Fruit fly (Drosophila melanogaster) whole organism, embryonic: ENCODE results near the gene Fdx1.

Experiments
- Bgb ChIP-seq: fragments of 200-800 bp; sonication (Bioruptor generic); IDR thresholded peaks from 2 replicates; pipeline ENCODE4 v1.3.6; 2022; ENCODE audit warnings: missing biosample characterization, missing genetic modification characterization; ENCODE audit not compliant: partially characterized antibody
- CG10979 ChIP-seq: fragments of 200-800 bp; sonication (Bioruptor generic); optimal IDR thresholded peaks from 2 replicates; lab custom pipeline; 2018; ENCODE audit warnings: missing biosample characterization, mild to moderate bottlenecking, missing genetic modification characterization, moderate library complexity
- CG13424 ChIP-seq: fragments of 200-800 bp; sonication (Bioruptor generic); optimal IDR thresholded peaks from 2 replicates; lab custom pipeline; 2019; ENCODE audit warnings: missing biosample characterization, mild to moderate bottlenecking, missing genetic modification characterization, moderate library complexity
- CG14050 ChIP-seq: fragments of 200-800 bp; sonication (Bioruptor generic); IDR thresholded peaks from 3 replicates; pipeline ENCODE4 v1.3.6; 2022; ENCODE audit warnings: missing biosample characterization, missing genetic modification characterization
- CG14710 ChIP-seq: fragments of 200-800 bp; sonication (Bioruptor generic); optimal IDR thresholded peaks from 3 replicates; lab custom pipeline; 2019; ENCODE audit warnings: missing biosample characterization, mild to moderate bottlenecking, missing genetic modification characterization, moderate library complexity
- CG15011 ChIP-seq: fragments of 200-800 bp; sonication (Bioruptor generic); optimal IDR thresholded peaks from 3 replicates; lab custom pipeline; 2018; ENCODE audit warnings: missing biosample characterization, mild to moderate bottlenecking, missing genetic modification characterization
- CG17361 ChIP-seq: fragments of 200-800 bp; sonication (Bioruptor generic); IDR thresholded peaks from 3 replicates; pipeline ENCODE4 v1.3.6; 2022; ENCODE audit warnings: missing biosample characterization, missing genetic modification characterization
- CG17829 ChIP-seq: fragments of 200-800 bp; optimal IDR thresholded peaks from 2 replicates; lab custom pipeline; 2019; ENCODE audit warnings: missing biosample characterization, mild to moderate bottlenecking, missing genetic modification characterization, moderate library complexity
- CG18262 ChIP-seq: fragments of 200-800 bp; optimal IDR thresholded peaks from 3 replicates; lab custom pipeline; 2019; ENCODE audit warnings: missing biosample characterization, mild to moderate bottlenecking, missing genetic modification characterization, moderate library complexity
- CG34376 ChIP-seq: fragments of 200-800 bp; sonication (Bioruptor generic); optimal IDR thresholded peaks from 2 replicates; lab custom pipeline; 2018; ENCODE audit warnings: missing biosample characterization, mild to moderate bottlenecking, missing genetic modification characterization
- CG6272 ChIP-seq: fragments of 200-800 bp; sonication (Bioruptor generic); IDR thresholded peaks from 2 replicates; pipeline ENCODE4 v1.3.6; 2022; ENCODE audit warnings: missing biosample characterization, missing genetic modification characterization
- CG6791 ChIP-seq: fragments of 200-800 bp; sonication (Bioruptor generic); IDR thresholded peaks from 3 replicates; pipeline ENCODE4 v1.3.6; 2022; ENCODE audit warnings: missing biosample characterization, missing genetic modification characterization; ENCODE audit not compliant: partially characterized antibody
- CG7271 ChIP-seq: fragments of 200-800 bp; sonication (Bioruptor generic); optimal IDR thresholded peaks from 2 replicates; lab custom pipeline; 2018; ENCODE audit warnings: missing biosample characterization, mild to moderate bottlenecking, missing genetic modification characterization, moderate library complexity
- CG7928 ChIP-seq: fragments of 200-800 bp; sonication (Bioruptor generic); optimal IDR thresholded peaks from 2 replicates; lab custom pipeline; 2017; ENCODE audit warnings: missing biosample characterization, mild to moderate bottlenecking, missing genetic modification characterization
- CG7963 ChIP-seq: fragments of 200-800 bp; sonication (Bioruptor generic); IDR thresholded peaks from 3 replicates; pipeline ENCODE4 v1.3.6; 2022; ENCODE audit warnings: missing biosample characterization, missing genetic modification characterization; ENCODE audit not compliant: partially characterized antibody
- CG9437 ChIP-seq: fragments of 200-800 bp; sonication (Bioruptor generic); optimal IDR thresholded peaks from 2 replicates; lab custom pipeline; 2018; ENCODE audit warnings: missing biosample characterization, mild to moderate bottlenecking, missing genetic modification characterization
- CG9727 ChIP-seq: fragments of 200-800 bp; sonication (Bioruptor generic); optimal IDR thresholded peaks from 3 replicates; lab custom pipeline; 2017; ENCODE audit warnings: missing biosample characterization, mild to moderate bottlenecking, missing genetic modification characterization
- CG9817 ChIP-seq: fragments of 200-800 bp; sonication (Bioruptor generic); optimal IDR thresholded peaks from 2 replicates; lab custom pipeline; 2018; ENCODE audit warnings: missing biosample characterization, mild to moderate bottlenecking, missing genetic modification characterization, moderate library complexity
- Dbx ChIP-seq: fragments of 200-800 bp; sonication (Bioruptor generic); IDR thresholded peaks from 3 replicates; pipeline ENCODE4 v1.3.6; 2022; ENCODE audit warnings: missing biosample characterization, missing genetic modification characterization
- Gug ChIP-seq: fragments of 200-800 bp; sonication (Bioruptor generic); IDR thresholded peaks from 4 replicates; pipeline ENCODE4 v1.3.6; 2022; ENCODE audit warnings: missing biosample characterization, missing genetic modification characterization
- Hr51 ChIP-seq, 2 experiments: fragments of 200-800 bp; sonication (Bioruptor generic); optimal IDR thresholded peaks; 2 replicates in 1 of 2; 3 replicates in 1 of 2; lab custom pipeline; 2016 to 2018; ENCODE audit warnings: missing biosample characterization in 2 of 2, missing genetic modification characterization in 2 of 2, mild to moderate bottlenecking in 1 of 2, moderate library complexity in 1 of 2
- MBD-R2 ChIP-seq: fragments of 200-800 bp; sonication (Bioruptor generic); IDR thresholded peaks from 2 replicates; pipeline ENCODE4 v1.3.6; 2022; ENCODE audit warnings: missing biosample characterization, missing genetic modification characterization
- Nf-YC ChIP-seq: fragments of 200-800 bp; optimal IDR thresholded peaks from 3 replicates; lab custom pipeline; 2019; ENCODE audit warnings: missing biosample characterization, mild to moderate bottlenecking, missing genetic modification characterization, moderate library complexity
- Pdp1 ChIP-seq, 2 experiments: fragments of 200-800 bp; sonication (Bioruptor generic); optimal IDR thresholded peaks; 3 replicates each; lab custom pipeline; 2016; ENCODE audit warnings: missing biosample characterization in 2 of 2, missing genetic modification characterization in 2 of 2, mild to moderate bottlenecking in 1 of 2, moderate library complexity in 1 of 2
- Sin3A ChIP-seq: fragments of >200 bp; optimal IDR thresholded peaks from 2 replicates; lab custom pipeline; 2018
- Spps ChIP-seq: fragments of 200-800 bp; sonication (Bioruptor generic); optimal IDR thresholded peaks from 2 replicates; lab custom pipeline; 2018; ENCODE audit warnings: missing biosample characterization, mild to moderate bottlenecking, missing genetic modification characterization
- Ssrp ChIP-seq: fragments of 200-800 bp; sonication (Bioruptor generic); optimal IDR thresholded peaks from 2 replicates; lab custom pipeline; 2018; ENCODE audit warnings: missing biosample characterization, mild to moderate bottlenecking, missing genetic modification characterization, moderate library complexity
- ase ChIP-seq: fragments of 200-800 bp; sonication (Bioruptor generic); IDR thresholded peaks from 3 replicates; pipeline ENCODE4 v1.3.6; 2022; ENCODE audit warnings: missing biosample characterization, missing genetic modification characterization
- bbx ChIP-seq: fragments of 200-800 bp; sonication (Bioruptor generic); IDR thresholded peaks from 2 replicates; pipeline ENCODE4 v1.3.6; 2022; ENCODE audit warnings: missing biosample characterization, missing genetic modification characterization; ENCODE audit not compliant: partially characterized antibody
- bcd ChIP-seq: fragments of 200-800 bp; sonication (Bioruptor generic); optimal IDR thresholded peaks from 2 replicates; lab custom pipeline; 2017; ENCODE audit warnings: missing biosample characterization, mild to moderate bottlenecking, missing genetic modification characterization
- cato ChIP-seq: fragments of 200-800 bp; sonication (Bioruptor generic); optimal IDR thresholded peaks from 2 replicates; lab custom pipeline; 2016; ENCODE audit warnings: missing biosample characterization, missing genetic modification characterization, borderline replicate concordance
- ci ChIP-seq: fragments of 200-800 bp; sonication (Bioruptor generic); IDR thresholded peaks from 3 replicates; pipeline ENCODE4 v1.3.6; 2022; ENCODE audit warnings: missing biosample characterization, missing genetic modification characterization
- dmrt11E ChIP-seq: fragments of 200-800 bp; sonication (Bioruptor generic); optimal IDR thresholded peaks from 3 replicates; lab custom pipeline; 2018; ENCODE audit warnings: missing biosample characterization, mild to moderate bottlenecking, missing genetic modification characterization, moderate library complexity
- esg ChIP-seq: fragments of 200-800 bp; sonication (Bioruptor generic); conservative IDR thresholded peaks from 2 replicates; pipeline ENCODE4 v1.3.6; 2022; ENCODE audit warnings: missing biosample characterization, missing genetic modification characterization
- gfzf ChIP-seq: fragments of 200-800 bp; sonication (Bioruptor generic); optimal IDR thresholded peaks from 2 replicates; lab custom pipeline; 2016; ENCODE audit warnings: missing biosample characterization, mild to moderate bottlenecking, missing genetic modification characterization, moderate library complexity
- grau ChIP-seq: fragments of 200-800 bp; optimal IDR thresholded peaks from 3 replicates; lab custom pipeline; 2019; ENCODE audit warnings: missing biosample characterization, mild to moderate bottlenecking, missing genetic modification characterization, moderate library complexity
- ken ChIP-seq: fragments of 200-800 bp; sonication (Bioruptor generic); IDR thresholded peaks from 3 replicates; pipeline ENCODE4 v1.3.6; 2022; ENCODE audit warnings: missing biosample characterization, missing genetic modification characterization
- lilli ChIP-seq: fragments of 200-800 bp; sonication (Bioruptor generic); optimal IDR thresholded peaks from 3 replicates; lab custom pipeline; 2016; ENCODE audit warnings: missing biosample characterization, missing genetic modification characterization
- lmd ChIP-seq: fragments of 200-800 bp; sonication (Bioruptor generic); IDR thresholded peaks from 2 replicates; pipeline ENCODE4 v1.3.6; 2022; ENCODE audit warnings: missing biosample characterization, missing genetic modification characterization
- mam ChIP-seq: fragments of 200-800 bp; sonication (Bioruptor generic); optimal IDR thresholded peaks from 3 replicates; lab custom pipeline; 2016; ENCODE audit warnings: missing biosample characterization, missing genetic modification characterization
- pan ChIP-seq, 4 experiments: fragments of >200 bp in 3 of 4; fragments of 200-800 bp in 1 of 4; sonication (Bioruptor generic) in 1 of 4; optimal IDR thresholded peaks in 3 of 4; IDR thresholded peaks in 1 of 4; 2 replicates each; pipeline versions ENCODE4 v1.3.6 to Lab custom; 2017 to 2022; ENCODE audit warnings: missing biosample characterization in 2 of 4, missing genetic modification characterization in 2 of 4, mixed read lengths in 1 of 4
- ro ChIP-seq: fragments of 200-800 bp; sonication (Bioruptor generic); IDR thresholded peaks from 2 replicates; pipeline ENCODE4 v1.3.6; 2022; ENCODE audit warnings: missing biosample characterization, missing genetic modification characterization
- sc ChIP-seq, 3 experiments: fragments of >200 bp in 2 of 3; fragments of 200-800 bp in 1 of 3; sonication (Bioruptor generic) in 1 of 3; optimal IDR thresholded peaks; 2 replicates in 2 of 3; 3 replicates in 1 of 3; lab custom pipeline; 2017; ENCODE audit warnings: mild to moderate bottlenecking in 1 of 3, missing biosample characterization in 1 of 3, missing genetic modification characterization in 1 of 3, missing genetic modification reagents in 1 of 3
- shn ChIP-seq: fragments of 200-800 bp; sonication (Bioruptor generic); optimal IDR thresholded peaks from 3 replicates; lab custom pipeline; 2016; ENCODE audit warnings: missing biosample characterization, missing genetic modification characterization
- sna ChIP-seq: fragments of 200-800 bp; sonication (Bioruptor generic); IDR thresholded peaks from 2 replicates; pipeline ENCODE4 v1.3.6; 2022; ENCODE audit warnings: missing biosample characterization, missing genetic modification characterization; ENCODE audit not compliant: partially characterized antibody
- trem ChIP-seq: fragments of 200-800 bp; optimal IDR thresholded peaks from 3 replicates; lab custom pipeline; 2019; ENCODE audit warnings: missing biosample characterization, mild to moderate bottlenecking, missing genetic modification characterization, moderate library complexity
- vnd ChIP-seq: fragments of 200-800 bp; sonication (Bioruptor generic); IDR thresholded peaks from 3 replicates; pipeline ENCODE4 v1.3.6; 2022; ENCODE audit warnings: missing biosample characterization, missing genetic modification characterization; ENCODE audit not compliant: partially characterized antibody

Gene Fdx1

dm6 chr3L:9366850-9367430 lies 4.1 kb downstream of the Fdx1 start, which contains the start of the genes Klp67A and CG4452 (continued):
- peak; percentile 93 for TF ChIP-seq vnd (GFP tag; lab: Robert Waterston, UW)
- peak; percentile 68 for TF ChIP-seq CG18262 (tag; lab: Kevin White, UChicago)
- peak; percentile 59 for TF ChIP-seq Nf-YC (tag; lab: Kevin White, UChicago)
- TF ChIP-seq Gug (GFP tag; lab: Robert Waterston, UW), result no peak
- TF ChIP-seq ci (GFP tag; lab: Robert Waterston, UW), result peak; percentile 44; the same call in 1 of the 3 replicates
- 0 out of 3 replicates have a peak, but pooled peaks have one; percentile 5 for TF ChIP-seq ken (GFP tag; lab: Robert Waterston, UW)
- TF ChIP-seq Dbx (GFP tag; lab: Robert Waterston, UW), result 0 out of 3 replicates have a peak, but pooled peaks have one; percentile 27
- TF ChIP-seq sc (optimal IDR thresholded peaks at IDR 0.05; lab: Kevin White, UChicago), result no peak
- peak; percentile 47 for TF ChIP-seq sc (GFP tag; optimal IDR thresholded peaks at IDR 0.05; lab: Kevin White, UChicago)
- peak in 1 of 2 experiments; percentile 21 for TF ChIP-seq Pdp1 (GFP tag; optimal IDR thresholded peaks at IDR 0.05; lab: Kevin White, UChicago)
- TF ChIP-seq sna (GFP tag; lab: Robert Waterston, UW), result peak; percentile 91
- TF ChIP-seq grau (tag; lab: Kevin White, UChicago), result peak; percentile 51
- TF ChIP-seq Sin3A (lab: Kevin White, UChicago), result peak; percentile 82
- TF ChIP-seq CG6791, result peak; percentile 83
- TF ChIP-seq bbx (GFP tag; lab: Robert Waterston, UW), result peak; percentile 86
- TF ChIP-seq Ssrp, result peak; percentile 32
- TF ChIP-seq CG9817, result peak; percentile 43
- TF ChIP-seq ro (GFP tag; lab: Robert Waterston, UW), result no peak
- TF ChIP-seq Bgb (GFP tag; lab: Robert Waterston, UW), result peak; percentile 88
- TF ChIP-seq CG14710, result peak; percentile 90
- TF ChIP-seq dmrt11E, result peak; percentile 63
- TF ChIP-seq CG9727 (GFP tag; lab: Kevin White, UChicago), result peak; percentile 67
- TF ChIP-seq lmd (GFP tag; lab: Robert Waterston, UW), result no peak
- TF ChIP-seq MBD-R2 (GFP tag; lab: Robert Waterston, UW), result 0 out of 2 replicates have a peak, but pooled peaks have one; percentile 37
- no peak for TF ChIP-seq pan (optimal IDR thresholded peaks at IDR 0.05; lab: Kevin White, UChicago)
- TF ChIP-seq pan (GFP tag; optimal IDR thresholded peaks at IDR 0.05 in 1 of 2, IDR thresholded peaks at IDR 0.05 in 1 of 2), result peak in 1 of 2 experiments; percentile 5
- TF ChIP-seq lilli (GFP tag; lab: Kevin White, UChicago), result peak; percentile 58
- peak; percentile 54 for TF ChIP-seq CG13424
- peak in 1 of 2 experiments; percentile 37 for TF ChIP-seq Hr51 (GFP tag; optimal IDR thresholded peaks at IDR 0.05; lab: Kevin White, UChicago)
- no peak for TF ChIP-seq shn (GFP tag; lab: Kevin White, UChicago)
- TF ChIP-seq mam (GFP tag; lab: Kevin White, UChicago), result peak; percentile 22
- 0 out of 2 replicates have a peak, but pooled peaks have one; percentile 12 for TF ChIP-seq esg (GFP tag; lab: Robert Waterston, UW)
- peak; percentile 78 for TF ChIP-seq CG7963 (GFP tag; lab: Robert Waterston, UW)
- peak; percentile 77 for TF ChIP-seq trem
- peak; percentile 31 for TF ChIP-seq CG7271 (tag; lab: Kevin White, UChicago)
- no peak for TF ChIP-seq CG6272 (GFP tag; lab: Robert Waterston, UW)
- peak; percentile 5 for TF ChIP-seq CG34376 (GFP tag; lab: Kevin White, UChicago)
- TF ChIP-seq CG14050 (GFP tag; lab: Robert Waterston, UW), result 0 out of 3 replicates have a peak, but pooled peaks have one; percentile 9
- peak; percentile 27 for TF ChIP-seq Spps (tag; lab: Kevin White, UChicago)
- no peak for TF ChIP-seq bcd
- TF ChIP-seq CG17361 (GFP tag; lab: Robert Waterston, UW), result peak; percentile 78; the same call in 2 of the 3 replicates
- TF ChIP-seq CG15011 (GFP tag; lab: Kevin White, UChicago), result no peak
- TF ChIP-seq gfzf (GFP tag; lab: Kevin White, UChicago), result peak; percentile 3
- TF ChIP-seq CG9437 (GFP tag; lab: Kevin White, UChicago), result peak; percentile 70
- no peak for TF ChIP-seq ase (GFP tag; lab: Robert Waterston, UW)
- peak; percentile 36 for TF ChIP-seq cato (GFP tag; lab: Kevin White, UChicago)
- peak; percentile 71 for TF ChIP-seq CG17829 (tag; lab: Kevin White, UChicago)
- TF ChIP-seq CG10979 (tag; lab: Kevin White, UChicago), result peak; percentile 22
- TF ChIP-seq CG7928, result peak; percentile 12
